Fruit fly (Drosophila melanogaster): ENCODE measurements around the gene ko.

ko gene

dm6 chr3L:21171905-21172304, 40.9 kb upstream of the ko start, which contains the start of gene Ac78C (continued):
- no peak for TF ChIP-seq CG15479 (GFP tag; optimal IDR thresholded peaks at IDR 0.05)
- no peak for TF ChIP-seq CG10979 (tag; optimal IDR thresholded peaks at IDR 0.05)
- TF ChIP-seq Mrtf (GFP tag; IDR thresholded peaks at IDR 0.05), result peak; percentile 87
- no peak for TF ChIP-seq Dfd (GFP tag; optimal IDR thresholded peaks at IDR 0.05)
- TF ChIP-seq Dip2 (GFP tag; IDR thresholded peaks at IDR 0.05), result no peak
- TF ChIP-seq B-H1 (GFP tag; IDR thresholded peaks at IDR 0.05), result peak; percentile 67
- TF ChIP-seq CG11456 (GFP tag; IDR thresholded peaks at IDR 0.05), result peak; percentile 92
- peak; percentile 82 for TF ChIP-seq nau (GFP tag; optimal IDR thresholded peaks at IDR 0.05)
- peak; percentile 1 for TF ChIP-seq bigmax (GFP tag; optimal IDR thresholded peaks at IDR 0.05)
- TF ChIP-seq slp2 (GFP tag; optimal IDR thresholded peaks at IDR 0.05), result peak; percentile 56
- TF ChIP-seq CG31441 (GFP tag; IDR thresholded peaks at IDR 0.05), result no peak; the same call in 1 of the 2 replicates
- TF ChIP-seq lmd (GFP tag; IDR thresholded peaks at IDR 0.05), result peak; percentile 91
- TF ChIP-seq CG17612 (GFP tag; IDR thresholded peaks at IDR 0.05), result 0 out of 2 replicates have a peak, but pooled peaks have one; percentile 19
- peak; percentile 91 for TF ChIP-seq repo (GFP tag; optimal IDR thresholded peaks at IDR 0.05)
- peak; percentile 95 for TF ChIP-seq Antp (GFP tag; optimal IDR thresholded peaks at IDR 0.05)
- no peak for TF ChIP-seq CG1832 (GFP tag; optimal IDR thresholded peaks at IDR 0.05)
- peak; percentile 91 for TF ChIP-seq Hmr (GFP tag; optimal IDR thresholded peaks at IDR 0.05)
- TF ChIP-seq Gug (GFP tag; IDR thresholded peaks at IDR 0.05), result peak; percentile 90
- TF ChIP-seq Neu2 (GFP tag; optimal IDR thresholded peaks at IDR 0.05; ENCODE audit: borderline replicate concordance), result peak; percentile 7
- peak; percentile 82; the same call in 2 of the 3 replicates for TF ChIP-seq so (GFP tag; IDR thresholded peaks at IDR 0.05)
- TF ChIP-seq slou (GFP tag; optimal IDR thresholded peaks at IDR 0.05), result peak; percentile 48
- TF ChIP-seq CG18764 (GFP tag; optimal IDR thresholded peaks at IDR 0.05), result peak; percentile 76
- peak; percentile 86 for TF ChIP-seq CG11247 (GFP tag; IDR thresholded peaks at IDR 0.05)
- peak; percentile 83 for TF ChIP-seq gem (tag; optimal IDR thresholded peaks at IDR 0.05)
- peak; percentile 32 for TF ChIP-seq Sry-δ (GFP tag; optimal IDR thresholded peaks at IDR 0.05)
- TF ChIP-seq trem (tag; optimal IDR thresholded peaks at IDR 0.05), result no peak
- peak; percentile 81 for TF ChIP-seq CG32772 (GFP tag; IDR thresholded peaks at IDR 0.05)
- TF ChIP-seq ttk (GFP tag; IDR thresholded peaks at IDR 0.05), result peak; percentile 75
- TF ChIP-seq nmo (GFP tag; optimal IDR thresholded peaks at IDR 0.05), result peak; percentile 57
- peak; percentile 82 for TF ChIP-seq CG33213 (GFP tag; optimal IDR thresholded peaks at IDR 0.05)
- peak; percentile 72 for TF ChIP-seq CG10209 (GFP tag; optimal IDR thresholded peaks at IDR 0.05)
- TF ChIP-seq Sin3A (optimal IDR thresholded peaks at IDR 0.05), result no peak
- TF ChIP-seq CG12744 (GFP tag; optimal IDR thresholded peaks at IDR 0.05), result peak; percentile 90
- peak; percentile 45 for TF ChIP-seq Scr (GFP tag; IDR thresholded peaks at IDR 0.05; ENCODE audit: partially characterized antibody)
- TF ChIP-seq CHES-1-like (GFP tag; optimal IDR thresholded peaks at IDR 0.05), result peak; percentile 91
- TF ChIP-seq CG3847 (GFP tag; IDR thresholded peaks at IDR 0.05), result peak; percentile 88
- peak; percentile 85 for TF ChIP-seq sisA (GFP tag; IDR thresholded peaks at IDR 0.05)
- TF ChIP-seq ftz-f1 (GFP tag; optimal IDR thresholded peaks at IDR 0.05), result peak; percentile 36
- peak; percentile 88 for TF ChIP-seq Fer2 (tag; optimal IDR thresholded peaks at IDR 0.05)
- peak; percentile 61 for TF ChIP-seq Six4 (GFP tag; optimal IDR thresholded peaks at IDR 0.05)
- TF ChIP-seq ro (GFP tag; IDR thresholded peaks at IDR 0.05), result peak; percentile 43
- TF ChIP-seq Hr51 (GFP tag; optimal IDR thresholded peaks at IDR 0.05), result peak; percentile 73 to 82
- TF ChIP-seq CG6683 (GFP tag; optimal IDR thresholded peaks at IDR 0.05), result peak; percentile 86
- TF ChIP-seq lab (GFP tag; optimal IDR thresholded peaks at IDR 0.05), result peak; percentile 96
- TF ChIP-seq gsb (GFP tag; IDR thresholded peaks at IDR 0.05), result peak; percentile 87
- TF ChIP-seq cad (GFP tag; optimal IDR thresholded peaks at IDR 0.05), result no peak
- peak; percentile 93 for TF ChIP-seq slbo (GFP tag; IDR thresholded peaks at IDR 0.05)
- TF ChIP-seq peb (GFP tag; IDR thresholded peaks at IDR 0.05), result peak; percentile 54
- no peak for TF ChIP-seq mld (GFP tag; IDR thresholded peaks at IDR 0.05; ENCODE audit: partially characterized antibody)
- peak; percentile 78 for TF ChIP-seq maf-S (GFP tag; optimal IDR thresholded peaks at IDR 0.05)
- TF ChIP-seq CG17829 (tag; optimal IDR thresholded peaks at IDR 0.05), result no peak
- no peak for TF ChIP-seq Elba2 (GFP tag; optimal IDR thresholded peaks at IDR 0.05)
